Fruit fly (Drosophila melanogaster) Kc167 (cell line): Measurements from ENCODE around the gene Atpalpha.

ENCODE experiments used
- h ChIP-seq: fragments of >200 bp; optimal IDR thresholded peaks from 3 replicates; lab custom pipeline; 2018; ENCODE audit warnings: missing external identifiers
- psq ChIP-seq: fragments of >200 bp; optimal IDR thresholded peaks from 2 replicates; lab custom pipeline; 2017; ENCODE audit warnings: missing external identifiers
- ttk ChIP-seq: sonication (Bioruptor generic); optimal IDR thresholded peaks from 2 replicates; lab custom pipeline; 2017; ENCODE audit warnings: missing external identifiers

dm6 chr3R:20946774-20947173 is 1.7 kb upstream of the Atpalpha start:
- TF ChIP-seq psq (lab: Kevin White, UChicago), result no peak
- TF ChIP-seq h (lab: Kevin White, UChicago), result no peak
- TF ChIP-seq ttk, result no peak
